Worm (Caenorhabditis elegans) whole organism, L4 larva: Measurements from ENCODE around the gene F54F11.1.

Source experiments
- D1046.2 ChIP-seq: fragments of 200-800 bp; sonication (Bioruptor generic); IDR thresholded peaks from 2 replicates; pipeline ENCODE4 v1.3.6; 2022; ENCODE audit warnings: missing genetic modification characterization, missing compliant biosample characterization
- F10B5.3 ChIP-seq: sonication (generic microtip); optimal IDR thresholded peaks from 2 replicates; lab custom pipeline; 2016; ENCODE audit warnings: mild to moderate bottlenecking, missing genetic modification characterization, missing compliant biosample characterization
- F37D6.2 ChIP-seq: sonication (generic microtip); optimal IDR thresholded peaks from 2 replicates; lab custom pipeline; 2016; ENCODE audit warnings: mild to moderate bottlenecking, missing genetic modification characterization, missing compliant biosample characterization
- R02D3.7 ChIP-seq: fragments of 150-350 bp; sonication (generic microtip); optimal IDR thresholded peaks from 3 replicates; lab custom pipeline; 2014; ENCODE audit warnings: missing biosample characterization, missing genetic modification characterization
- Y48G9A.11 ChIP-seq: fragments of 200-800 bp; sonication (Bioruptor generic); IDR thresholded peaks from 2 replicates; pipeline ENCODE4 v1.3.6; 2022; ENCODE audit warnings: missing genetic modification reagents, missing genetic modification characterization, missing compliant biosample characterization
- Y5F2A.4 ChIP-seq: fragments of 200-800 bp; sonication (Bioruptor generic); optimal IDR thresholded peaks from 2 replicates; lab custom pipeline; 2018; ENCODE audit warnings: mild to moderate bottlenecking, missing genetic modification characterization, missing compliant biosample characterization
- Y75B8A.6 ChIP-seq: fragments of 200-800 bp; sonication (Bioruptor generic); IDR thresholded peaks from 2 replicates; pipeline ENCODE4 v1.3.6; 2022; ENCODE audit warnings: missing genetic modification reagents, missing genetic modification characterization, missing compliant biosample characterization
- ZK546.5 ChIP-seq, 2 experiments: sonication (generic microtip); optimal IDR thresholded peaks; 2 replicates each; lab custom pipeline; 2017; ENCODE audit warnings: missing biosample characterization in 2 of 2, missing genetic modification characterization in 2 of 2
- aha-1 ChIP-seq: fragments of 150-350 bp; peaks from one replicate; lab custom pipeline; 2014; ENCODE audit warnings: missing biosample characterization, missing genetic modification characterization
- aly-2 ChIP-seq: sonication (generic microtip); optimal IDR thresholded peaks from 2 replicates; lab custom pipeline; 2018; ENCODE audit warnings: missing biosample characterization, missing genetic modification characterization
- ama-1 ChIP-seq: fragments of 150-350 bp; optimal IDR thresholded peaks from 2 replicates; lab custom pipeline; 2014; ENCODE audit warnings: inconsistent platforms, mixed read lengths
- arid-1 ChIP-seq: fragments of 200-800 bp; sonication (Bioruptor generic); conservative IDR thresholded peaks from 2 replicates; pipeline ENCODE4 v1.3.6; 2022; ENCODE audit warnings: missing genetic modification reagents, missing genetic modification characterization, missing compliant biosample characterization
- ceh-28 ChIP-seq: fragments of 150-350 bp; optimal IDR thresholded peaks from 2 replicates; lab custom pipeline; 2014; ENCODE audit warnings: missing biosample characterization, missing genetic modification reagents, missing genetic modification characterization
- ceh-62 ChIP-seq: sonication (generic microtip); optimal IDR thresholded peaks from 2 replicates; lab custom pipeline; 2017; ENCODE audit warnings: missing biosample characterization, missing genetic modification characterization
- ceh-82 ChIP-seq: sonication (generic microtip); optimal IDR thresholded peaks from 2 replicates; lab custom pipeline; 2017; ENCODE audit warnings: missing biosample characterization, missing genetic modification characterization
- daf-16 ChIP-seq, 3 experiments: sonication (generic microtip); optimal IDR thresholded peaks; 2 replicates each; lab custom pipeline; 2016 to 2017; ENCODE audit warnings: missing genetic modification characterization in 3 of 3, missing genetic modification reagents in 3 of 3, mild to moderate bottlenecking in 2 of 3, missing compliant biosample characterization in 2 of 3, missing biosample characterization in 1 of 3, moderate library complexity in 1 of 3
- duxl-1 ChIP-seq: sonication (generic microtip); optimal IDR thresholded peaks from 2 replicates; lab custom pipeline; 2016; ENCODE audit warnings: mild to moderate bottlenecking, missing genetic modification characterization, moderate library complexity, missing compliant biosample characterization; ENCODE audit not compliant: poor library complexity
- dve-1 ChIP-seq: sonication (generic microtip); optimal IDR thresholded peaks from 2 replicates; lab custom pipeline; 2017; ENCODE audit warnings: antibody characterized with exemption, mild to moderate bottlenecking, missing genetic modification characterization, missing compliant biosample characterization; ENCODE audit not compliant: insufficient read depth
- egl-27 ChIP-seq: sonication (generic microtip); optimal IDR thresholded peaks from 3 replicates; lab custom pipeline; 2017; ENCODE audit warnings: missing biosample characterization, missing genetic modification reagents, missing genetic modification characterization
- fos-1 ChIP-seq: fragments of 150-350 bp; optimal IDR thresholded peaks from 2 replicates; lab custom pipeline; 2014; ENCODE audit warnings: missing biosample characterization, missing genetic modification characterization
- hmg-1.1 ChIP-seq: fragments of 200-800 bp; sonication (Bioruptor generic); IDR thresholded peaks from 2 replicates; pipeline ENCODE4 v1.3.6; 2022; ENCODE audit warnings: missing genetic modification reagents, missing genetic modification characterization, missing compliant biosample characterization
- jun-1 ChIP-seq: fragments of 150-350 bp; optimal IDR thresholded peaks from 2 replicates; lab custom pipeline; 2014; ENCODE audit warnings: missing biosample characterization, missing genetic modification reagents, missing genetic modification characterization
- lin-13 ChIP-seq: fragments of 150-350 bp; optimal IDR thresholded peaks from 2 replicates; lab custom pipeline; 2014; ENCODE audit warnings: missing biosample characterization, missing genetic modification reagents, missing genetic modification characterization
- lin-29 ChIP-seq: fragments of 200-800 bp; sonication (Bioruptor generic); IDR thresholded peaks from 2 replicates; pipeline ENCODE4 v1.3.6; 2022; ENCODE audit warnings: missing genetic modification reagents, missing genetic modification characterization, missing compliant biosample characterization
- lin-38 ChIP-seq: fragments of 200-800 bp; sonication (Bioruptor generic); IDR thresholded peaks from 2 replicates; pipeline ENCODE4 v1.3.6; 2022; ENCODE audit warnings: missing genetic modification reagents, missing genetic modification characterization, missing compliant biosample characterization
- lin-39 ChIP-seq: fragments of 150-350 bp; optimal IDR thresholded peaks from 2 replicates; lab custom pipeline; 2014; ENCODE audit warnings: missing biosample characterization, missing genetic modification reagents, missing genetic modification characterization
- lsy-2 ChIP-seq, 2 experiments: fragments of 150-350 bp in 1 of 2; sonication (generic microtip) in 1 of 2; optimal IDR thresholded peaks; 2 replicates each; lab custom pipeline; 2014 to 2017; ENCODE audit warnings: missing biosample characterization in 2 of 2, missing genetic modification characterization in 2 of 2
- madf-5 ChIP-seq, 2 experiments: fragments of 200-800 bp; sonication (Bioruptor generic); IDR thresholded peaks; 2 replicates each; pipeline ENCODE4 v1.3.6; 2022; ENCODE audit warnings: missing compliant biosample characterization in 2 of 2, missing genetic modification characterization in 2 of 2
- mep-1 ChIP-seq: fragments of 150-350 bp; sonication (generic microtip); optimal IDR thresholded peaks from 3 replicates; lab custom pipeline; 2014; ENCODE audit warnings: missing biosample characterization, missing genetic modification characterization
- mxl-2 ChIP-seq: fragments of 200-800 bp; sonication (Bioruptor generic); conservative IDR thresholded peaks from 2 replicates; pipeline ENCODE4 v1.3.6; 2022; ENCODE audit warnings: missing genetic modification reagents, missing genetic modification characterization, missing compliant biosample characterization
- mxl-3 ChIP-seq: fragments of 200-800 bp; sonication (Bioruptor generic); optimal IDR thresholded peaks from 2 replicates; lab custom pipeline; 2018; ENCODE audit warnings: mild to moderate bottlenecking, missing genetic modification characterization, missing compliant biosample characterization
- nhr-10 ChIP-seq: fragments of 150-350 bp; optimal IDR thresholded peaks from 2 replicates; lab custom pipeline; 2014; ENCODE audit warnings: missing biosample characterization, missing genetic modification characterization
- nhr-102 ChIP-seq: sonication (generic microtip); optimal IDR thresholded peaks from 2 replicates; lab custom pipeline; 2016; ENCODE audit warnings: mild to moderate bottlenecking, missing genetic modification characterization, moderate library complexity, missing compliant biosample characterization
- nhr-111 ChIP-seq: fragments of 200-800 bp; sonication (Bioruptor generic); optimal IDR thresholded peaks from 2 replicates; lab custom pipeline; 2018; ENCODE audit warnings: mild to moderate bottlenecking, missing genetic modification characterization, missing compliant biosample characterization
- nhr-41 ChIP-seq: fragments of 200-800 bp; sonication (Bioruptor generic); IDR thresholded peaks from 2 replicates; pipeline ENCODE4 v1.3.6; 2022; ENCODE audit warnings: missing genetic modification reagents, missing genetic modification characterization, missing compliant biosample characterization
- nhr-6 ChIP-seq: fragments of 150-350 bp; optimal IDR thresholded peaks from 2 replicates; lab custom pipeline; 2014; ENCODE audit warnings: missing biosample characterization, missing genetic modification characterization
- pha-4 ChIP-seq, 2 experiments: fragments of 150-350 bp in 1 of 2; fragments of 200-800 bp in 1 of 2; sonication (Bioruptor generic) in 1 of 2; IDR thresholded peaks in 1 of 2; optimal IDR thresholded peaks in 1 of 2; 2 replicates each; pipeline versions ENCODE4 v1.3.6 to Lab custom; 2014 to 2022; ENCODE audit warnings: missing genetic modification characterization in 2 of 2, missing genetic modification reagents in 2 of 2, missing biosample characterization in 1 of 2, missing compliant biosample characterization in 1 of 2
- pqm-1 ChIP-seq: sonication (generic microtip); optimal IDR thresholded peaks from 2 replicates; lab custom pipeline; 2017; ENCODE audit warnings: missing biosample characterization, missing genetic modification characterization
- sdz-12 ChIP-seq: fragments of 200-800 bp; sonication (Bioruptor generic); optimal IDR thresholded peaks from 2 replicates; lab custom pipeline; 2018; ENCODE audit warnings: mild to moderate bottlenecking, missing genetic modification characterization, missing compliant biosample characterization
- set-16 ChIP-seq: fragments of 200-800 bp; sonication (Bioruptor generic); IDR thresholded peaks from 2 replicates; pipeline ENCODE4 v1.3.6; 2022; ENCODE audit warnings: missing genetic modification reagents, missing genetic modification characterization, missing compliant biosample characterization
- snpc-1.2 ChIP-seq: fragments of 200-800 bp; sonication (Bioruptor generic); IDR thresholded peaks from 2 replicates; pipeline ENCODE4 v1.3.6; 2022; ENCODE audit warnings: missing genetic modification reagents, missing genetic modification characterization, missing compliant biosample characterization
- snpc-4 ChIP-seq: fragments of 150-350 bp; optimal IDR thresholded peaks from 2 replicates; lab custom pipeline; 2014; ENCODE audit warnings: missing biosample characterization, missing genetic modification characterization
- spr-3 ChIP-seq: fragments of 200-800 bp; sonication (Bioruptor generic); optimal IDR thresholded peaks from 2 replicates; lab custom pipeline; 2018; ENCODE audit warnings: mild to moderate bottlenecking, missing genetic modification characterization, missing compliant biosample characterization
- tag-97 ChIP-seq: fragments of 200-800 bp; sonication (Bioruptor generic); IDR thresholded peaks from 2 replicates; pipeline ENCODE4 v1.3.6; 2022; ENCODE audit warnings: missing genetic modification characterization, missing compliant biosample characterization
- tra-1 ChIP-seq: fragments of 200-800 bp; sonication (Bioruptor generic); IDR thresholded peaks from 2 replicates; pipeline ENCODE4 v1.3.6; 2022; ENCODE audit warnings: missing genetic modification reagents, missing genetic modification characterization, missing compliant biosample characterization
- vab-7 ChIP-seq: fragments of 200-800 bp; sonication (Bioruptor generic); IDR thresholded peaks from 2 replicates; pipeline ENCODE4 v1.3.6; 2022; ENCODE audit warnings: missing genetic modification reagents, missing genetic modification characterization, missing compliant biosample characterization
- zag-1 ChIP-seq: fragments of 150-350 bp; optimal IDR thresholded peaks from 2 replicates; lab custom pipeline; 2014; ENCODE audit warnings: missing biosample characterization, missing genetic modification characterization
- zfp-2 ChIP-seq: sonication (generic microtip); optimal IDR thresholded peaks from 2 replicates; lab custom pipeline; 2016; ENCODE audit warnings: mild to moderate bottlenecking, missing genetic modification characterization, missing compliant biosample characterization
- zip-11 ChIP-seq: fragments of 200-800 bp; sonication (Bioruptor generic); IDR thresholded peaks from 2 replicates; pipeline ENCODE4 v1.3.6; 2022; ENCODE audit warnings: missing genetic modification characterization, missing compliant biosample characterization
- zip-2 ChIP-seq: fragments of 150-350 bp; optimal IDR thresholded peaks from 2 replicates; lab custom pipeline; 2014; ENCODE audit warnings: missing biosample characterization, missing genetic modification characterization
- ztf-11 ChIP-seq: fragments of 150-350 bp; optimal IDR thresholded peaks from 2 replicates; lab custom pipeline; 2014; ENCODE audit warnings: missing biosample characterization, missing genetic modification characterization
- ztf-7 ChIP-seq: fragments of 150-350 bp; optimal IDR thresholded peaks from 2 replicates; lab custom pipeline; 2014; ENCODE audit warnings: missing biosample characterization, missing genetic modification characterization

The F54F11.1 gene

ce11 chrII:13521179-13521616, 17.4 kb downstream of the F54F11.1 start (continued):
- TF ChIP-seq D1046.2 (no peak), snpc-1.2 (GFP tag; lab: Robert Waterston, UW) (peak; percentile 87), ZK546.5 (tag; optimal IDR thresholded peaks at IDR 0.05; lab: Kevin White, UChicago) (no peak), duxl-1 (tag; lab: Kevin White, UChicago) (no peak), daf-16 (GFP tag; optimal IDR thresholded peaks at IDR 0.05; lab: Kevin White, UChicago) (peak in 1 of 2 experiments; percentile 0), daf-16 (tag; optimal IDR thresholded peaks at IDR 0.05; lab: Kevin White, UChicago) (no peak), vab-7 (0 out of 2 replicates have a peak, but pooled peaks have one; percentile 48), spr-3 (no peak), ama-1 (lab: Kevin White, UChicago) (peak; percentile 70), Y75B8A.6 (GFP tag; lab: Robert Waterston, UW) (no peak), nhr-10 (tag; lab: Kevin White, UChicago) (no peak), tra-1 (GFP tag; lab: Robert Waterston, UW) (no peak), F37D6.2 (tag; lab: Kevin White, UChicago) (no peak), mep-1 (no peak), ztf-7 (tag; lab: Kevin White, UChicago) (no peak), lin-29 (GFP tag; lab: Robert Waterston, UW) (no peak), arid-1 (GFP tag; lab: Robert Waterston, UW) (peak; percentile 50; the same call in 1 of the 2 replicates), madf-5 (GFP tag; IDR thresholded peaks at IDR 0.05; lab: Robert Waterston, UW) (no peak), Y48G9A.11 (GFP tag; lab: Robert Waterston, UW) (peak; percentile 75), snpc-4 (tag; lab: Kevin White, UChicago) (peak; percentile 77), hmg-1.1 (GFP tag; lab: Robert Waterston, UW) (no peak), Y5F2A.4 (GFP tag; lab: Kevin White, UChicago) (no peak), ceh-28 (tag; lab: Kevin White, UChicago) (no peak), nhr-111 (GFP tag; lab: Kevin White, UChicago) (no peak), zfp-2 (no peak), lin-13 (GFP tag; lab: Kevin White, UChicago) (peak; percentile 55), mxl-3 (GFP tag; lab: Kevin White, UChicago) (no peak), nhr-41 (GFP tag; lab: Robert Waterston, UW) (no peak), pha-4 (GFP tag; IDR thresholded peaks at IDR 0.05; lab: Robert Waterston, UW) (peak; percentile 48; the same call in 1 of the 2 replicates), pha-4 (tag; optimal IDR thresholded peaks at IDR 0.05; lab: Kevin White, UChicago) (no peak), F10B5.3 (tag; lab: Kevin White, UChicago) (no peak), zip-11 (GFP tag; lab: Robert Waterston, UW) (no peak), mxl-2 (GFP tag; lab: Robert Waterston, UW) (no peak), tag-97 (GFP tag; lab: Robert Waterston, UW) (no peak), fos-1 (tag; lab: Kevin White, UChicago) (no peak), dve-1 (no peak), ceh-62 (tag; lab: Kevin White, UChicago) (no peak), lin-38 (GFP tag; lab: Robert Waterston, UW) (peak; percentile 72), pqm-1 (tag; lab: Kevin White, UChicago) (no peak), egl-27 (tag; lab: Kevin White, UChicago) (no peak), ceh-82 (tag; lab: Kevin White, UChicago) (no peak), nhr-102 (tag; lab: Kevin White, UChicago) (no peak), jun-1 (tag; lab: Kevin White, UChicago) (no peak), lin-39 (tag; lab: Kevin White, UChicago) (no peak), zag-1 (no peak), nhr-6 (no peak), sdz-12 (GFP tag; lab: Kevin White, UChicago) (no peak), set-16 (GFP tag; lab: Robert Waterston, UW) (no peak), R02D3.7 (tag; lab: Kevin White, UChicago) (no peak), ztf-11 (no peak), zip-2 (tag; lab: Kevin White, UChicago) (no peak), lsy-2 (tag; optimal IDR thresholded peaks at IDR 0.05; lab: Kevin White, UChicago) (no peak), aha-1 (tag; lab: Kevin White, UChicago) (no peak), aly-2 (tag; lab: Kevin White, UChicago) (peak; percentile 12)
